Fruit fly (Drosophila melanogaster) whole organism, embryonic: ENCODE measurements around the gene CG32267.

Experiments
- Ada2b ChIP-seq: fragments of 200-800 bp; sonication (Bioruptor generic); IDR thresholded peaks from 2 replicates; pipeline ENCODE4 v1.3.6; 2022; ENCODE audit warnings: missing biosample characterization, missing genetic modification characterization
- Atf-2 ChIP-seq: fragments of 200-800 bp; sonication (Bioruptor generic); optimal IDR thresholded peaks from 2 replicates; lab custom pipeline; 2016; ENCODE audit warnings: missing biosample characterization, missing genetic modification characterization
- Awh ChIP-seq: fragments of 200-800 bp; sonication (Bioruptor generic); IDR thresholded peaks from 2 replicates; pipeline ENCODE4, ENCODE4 v1.3.6; 2022; ENCODE audit warnings: missing biosample characterization, missing genetic modification characterization
- CG10979 ChIP-seq: fragments of 200-800 bp; sonication (Bioruptor generic); optimal IDR thresholded peaks from 2 replicates; lab custom pipeline; 2018; ENCODE audit warnings: missing biosample characterization, mild to moderate bottlenecking, missing genetic modification characterization, moderate library complexity
- CG12769 ChIP-seq: fragments of 200-800 bp; sonication (Bioruptor generic); optimal IDR thresholded peaks from 2 replicates; lab custom pipeline; 2019; ENCODE audit warnings: missing biosample characterization, mild to moderate bottlenecking, missing genetic modification characterization, moderate library complexity
- CG14860 ChIP-seq: fragments of 200-800 bp; sonication (Bioruptor generic); IDR thresholded peaks from 3 replicates; pipeline ENCODE4 v1.3.6; 2022; ENCODE audit warnings: missing biosample characterization, missing genetic modification characterization; ENCODE audit not compliant: partially characterized antibody
- CG17186 ChIP-seq: fragments of 200-800 bp; sonication (Bioruptor generic); optimal IDR thresholded peaks from 3 replicates; lab custom pipeline; 2017; ENCODE audit warnings: missing biosample characterization, missing genetic modification reagents, missing genetic modification characterization
- CG17829 ChIP-seq: fragments of 200-800 bp; optimal IDR thresholded peaks from 2 replicates; lab custom pipeline; 2019; ENCODE audit warnings: missing biosample characterization, mild to moderate bottlenecking, missing genetic modification characterization, moderate library complexity
- CG18011 ChIP-seq: fragments of 200-800 bp; sonication (Bioruptor generic); optimal IDR thresholded peaks from 2 replicates; lab custom pipeline; 2017; ENCODE audit warnings: missing biosample characterization, missing genetic modification characterization, mild to moderate bottlenecking, moderate library complexity, missing genotype
- CG30431 ChIP-seq: fragments of 200-800 bp; sonication (Bioruptor generic); optimal IDR thresholded peaks from 2 replicates; lab custom pipeline; 2017; ENCODE audit warnings: missing biosample characterization, missing genetic modification characterization
- CG31441 ChIP-seq: fragments of 200-800 bp; sonication (Bioruptor generic); IDR thresholded peaks from 2 replicates; pipeline ENCODE4 v1.3.6; 2022; ENCODE audit warnings: missing biosample characterization, missing genetic modification characterization
- CG32532 ChIP-seq: fragments of 200-800 bp; sonication (Bioruptor generic); IDR thresholded peaks from 2 replicates; pipeline ENCODE4 v1.3.6; 2022; ENCODE audit warnings: missing biosample characterization, missing genetic modification characterization
- CG43689 ChIP-seq: fragments of 200-800 bp; sonication (Bioruptor generic); IDR thresholded peaks from 2 replicates; pipeline ENCODE4 v1.3.6; 2022; ENCODE audit warnings: missing biosample characterization, missing genetic modification characterization
- CG4404 ChIP-seq: fragments of 200-800 bp; sonication (Bioruptor generic); IDR thresholded peaks from 2 replicates; pipeline ENCODE4 v1.3.6; 2022; ENCODE audit warnings: missing biosample characterization, missing genetic modification characterization
- CG4424 ChIP-seq: fragments of 200-800 bp; sonication (Bioruptor generic); optimal IDR thresholded peaks from 3 replicates; lab custom pipeline; 2016; ENCODE audit warnings: missing biosample characterization, missing genetic modification characterization
- CG5953 ChIP-seq: fragments of 200-800 bp; sonication (Bioruptor generic); IDR thresholded peaks from 2 replicates; pipeline ENCODE4 v1.3.6; 2022; ENCODE audit warnings: missing biosample characterization, missing genetic modification characterization
- CG6254 ChIP-seq: fragments of 200-800 bp; sonication (Bioruptor generic); optimal IDR thresholded peaks from 3 replicates; lab custom pipeline; 2017; ENCODE audit warnings: mild to moderate bottlenecking, missing biosample characterization, missing genetic modification reagents, missing genetic modification characterization
- CG6272 ChIP-seq: fragments of 200-800 bp; sonication (Bioruptor generic); IDR thresholded peaks from 2 replicates; pipeline ENCODE4 v1.3.6; 2022; ENCODE audit warnings: missing biosample characterization, missing genetic modification characterization
- CG7271 ChIP-seq: fragments of 200-800 bp; sonication (Bioruptor generic); optimal IDR thresholded peaks from 2 replicates; lab custom pipeline; 2018; ENCODE audit warnings: missing biosample characterization, mild to moderate bottlenecking, missing genetic modification characterization, moderate library complexity
- CG9215 ChIP-seq: fragments of 200-800 bp; sonication (Bioruptor generic); IDR thresholded peaks from 2 replicates; pipeline ENCODE4 v1.3.6; 2022; ENCODE audit warnings: missing biosample characterization, missing genetic modification characterization
- CG9437 ChIP-seq: fragments of 200-800 bp; sonication (Bioruptor generic); optimal IDR thresholded peaks from 2 replicates; lab custom pipeline; 2018; ENCODE audit warnings: missing biosample characterization, mild to moderate bottlenecking, missing genetic modification characterization
- Fer2 ChIP-seq: fragments of 200-800 bp; sonication (Bioruptor generic); optimal IDR thresholded peaks from 2 replicates; lab custom pipeline; 2018; ENCODE audit warnings: missing biosample characterization, mild to moderate bottlenecking, missing genetic modification characterization, moderate library complexity
- HmgZ ChIP-seq: fragments of 200-800 bp; sonication (Bioruptor generic); optimal IDR thresholded peaks from 2 replicates; lab custom pipeline; 2018; ENCODE audit warnings: missing biosample characterization, mild to moderate bottlenecking, missing genetic modification characterization
- Kr ChIP-seq: fragments of 200-800 bp; sonication (Bioruptor generic); optimal IDR thresholded peaks from 2 replicates; lab custom pipeline; 2017; ENCODE audit warnings: missing biosample characterization, mild to moderate bottlenecking, missing genetic modification characterization
- MESR4 ChIP-seq: fragments of 200-800 bp; sonication (Bioruptor generic); optimal IDR thresholded peaks from 2 replicates; lab custom pipeline; 2018; ENCODE audit warnings: missing biosample characterization, mild to moderate bottlenecking, missing genetic modification characterization, moderate library complexity
- Med ChIP-seq: fragments of 200-800 bp; sonication (Bioruptor generic); peaks from one replicate; lab custom pipeline; 2016; ENCODE audit warnings: missing biosample characterization, missing genetic modification characterization, mild to moderate bottlenecking, inconsistent platforms, moderate library complexity
- Optix ChIP-seq: fragments of 200-800 bp; sonication (Bioruptor generic); IDR thresholded peaks from 3 replicates; pipeline ENCODE4 v1.3.6; 2022; ENCODE audit warnings: missing biosample characterization, missing genetic modification characterization
- Spps ChIP-seq: fragments of 200-800 bp; sonication (Bioruptor generic); optimal IDR thresholded peaks from 2 replicates; lab custom pipeline; 2018; ENCODE audit warnings: missing biosample characterization, mild to moderate bottlenecking, missing genetic modification characterization
- Stat92E ChIP-seq, 3 experiments: fragments of >200 bp in 2 of 3; fragments of 200-800 bp in 1 of 3; sonication (Bioruptor generic) in 1 of 3; optimal IDR thresholded peaks; 2 replicates each; lab custom pipeline; 2017 to 2019; ENCODE audit warnings: missing biosample characterization in 3 of 3, missing genetic modification characterization in 3 of 3, mild to moderate bottlenecking in 1 of 3, moderate library complexity in 1 of 3
- ase ChIP-seq: fragments of 200-800 bp; sonication (Bioruptor generic); IDR thresholded peaks from 3 replicates; pipeline ENCODE4 v1.3.6; 2022; ENCODE audit warnings: missing biosample characterization, missing genetic modification characterization
- bowl ChIP-seq: fragments of 200-800 bp; sonication (Bioruptor generic); IDR thresholded peaks from 2 replicates; pipeline ENCODE4 v1.3.6; 2022; ENCODE audit warnings: missing biosample characterization, missing genetic modification characterization
- chn ChIP-seq: fragments of 200-800 bp; sonication (Bioruptor generic); optimal IDR thresholded peaks from 2 replicates; lab custom pipeline; 2016; ENCODE audit warnings: missing biosample characterization, missing genetic modification characterization
- dpn ChIP-seq, 2 experiments: fragments of 200-800 bp; sonication (Bioruptor generic); optimal IDR thresholded peaks; 3 replicates each; lab custom pipeline; 2016; ENCODE audit warnings: missing biosample characterization in 2 of 2, missing genetic modification characterization in 2 of 2
- ems ChIP-seq: fragments of 200-800 bp; sonication (Bioruptor generic); optimal IDR thresholded peaks from 3 replicates; lab custom pipeline; 2016; ENCODE audit warnings: missing biosample characterization, missing genetic modification characterization
- fd64A ChIP-seq: fragments of 200-800 bp; sonication (Bioruptor generic); optimal IDR thresholded peaks from 3 replicates; lab custom pipeline; 2018; ENCODE audit warnings: missing biosample characterization, mild to moderate bottlenecking, missing genetic modification characterization
- fru ChIP-seq: fragments of >200 bp; optimal IDR thresholded peaks from 2 replicates; lab custom pipeline; 2017
- grau ChIP-seq: fragments of 200-800 bp; optimal IDR thresholded peaks from 3 replicates; lab custom pipeline; 2019; ENCODE audit warnings: missing biosample characterization, mild to moderate bottlenecking, missing genetic modification characterization, moderate library complexity
- gsb ChIP-seq: fragments of 200-800 bp; sonication (Bioruptor generic); IDR thresholded peaks from 2 replicates; pipeline ENCODE4 v1.3.6; 2022; ENCODE audit warnings: missing biosample characterization, missing genetic modification characterization
- gt ChIP-seq: fragments of 200-800 bp; sonication (Bioruptor generic); IDR thresholded peaks from 2 replicates; pipeline ENCODE4 v1.3.6; 2022; ENCODE audit warnings: missing biosample characterization, missing genetic modification characterization
- h ChIP-seq: fragments of >200 bp; optimal IDR thresholded peaks from 2 replicates; lab custom pipeline; 2017
- ham ChIP-seq: fragments of 200-800 bp; sonication (Bioruptor generic); IDR thresholded peaks from 2 replicates; pipeline ENCODE4 v1.3.6; 2022; ENCODE audit warnings: missing biosample characterization, missing genetic modification characterization
- insv ChIP-seq, 2 experiments: fragments of 200-800 bp; sonication (Bioruptor generic); optimal IDR thresholded peaks; 3 replicates each; lab custom pipeline; 2016 to 2018; ENCODE audit warnings: missing biosample characterization in 2 of 2, missing genetic modification characterization in 2 of 2
- inv ChIP-seq: fragments of 200-800 bp; sonication (Bioruptor generic); IDR thresholded peaks from 2 replicates; pipeline ENCODE4 v1.3.6; 2022; ENCODE audit warnings: missing biosample characterization, missing genetic modification characterization; ENCODE audit not compliant: partially characterized antibody
- jigr1 ChIP-seq: fragments of 200-800 bp; sonication (Bioruptor generic); IDR thresholded peaks from 3 replicates; pipeline ENCODE4 v1.3.6; 2022; ENCODE audit warnings: missing biosample characterization, missing genetic modification characterization
- peb ChIP-seq: fragments of 200-800 bp; sonication (Bioruptor generic); IDR thresholded peaks from 2 replicates; pipeline ENCODE4 v1.3.6; 2022; ENCODE audit warnings: missing biosample characterization, missing genetic modification characterization
- rib ChIP-seq: fragments of 200-800 bp; sonication (Bioruptor generic); IDR thresholded peaks from 2 replicates; pipeline ENCODE4 v1.3.6; 2022; ENCODE audit warnings: missing biosample characterization, missing genetic modification characterization
- run ChIP-seq: fragments of 200-800 bp; sonication (Bioruptor generic); optimal IDR thresholded peaks from 3 replicates; lab custom pipeline; 2018; ENCODE audit warnings: missing biosample characterization, mild to moderate bottlenecking, missing genetic modification characterization
- sna ChIP-seq: fragments of 200-800 bp; sonication (Bioruptor generic); IDR thresholded peaks from 2 replicates; pipeline ENCODE4 v1.3.6; 2022; ENCODE audit warnings: missing biosample characterization, missing genetic modification characterization; ENCODE audit not compliant: partially characterized antibody
- sob ChIP-seq: fragments of 200-800 bp; sonication (Bioruptor generic); IDR thresholded peaks from 2 replicates; pipeline ENCODE4 v1.3.6; 2022; ENCODE audit warnings: missing biosample characterization, missing genetic modification characterization
- zen2 ChIP-seq: fragments of 200-800 bp; sonication (Bioruptor generic); IDR thresholded peaks from 3 replicates; pipeline ENCODE4 v1.3.6; 2022; ENCODE audit warnings: missing biosample characterization, missing genetic modification characterization; ENCODE audit not compliant: partially characterized antibody

CG32267 gene

DNA sequence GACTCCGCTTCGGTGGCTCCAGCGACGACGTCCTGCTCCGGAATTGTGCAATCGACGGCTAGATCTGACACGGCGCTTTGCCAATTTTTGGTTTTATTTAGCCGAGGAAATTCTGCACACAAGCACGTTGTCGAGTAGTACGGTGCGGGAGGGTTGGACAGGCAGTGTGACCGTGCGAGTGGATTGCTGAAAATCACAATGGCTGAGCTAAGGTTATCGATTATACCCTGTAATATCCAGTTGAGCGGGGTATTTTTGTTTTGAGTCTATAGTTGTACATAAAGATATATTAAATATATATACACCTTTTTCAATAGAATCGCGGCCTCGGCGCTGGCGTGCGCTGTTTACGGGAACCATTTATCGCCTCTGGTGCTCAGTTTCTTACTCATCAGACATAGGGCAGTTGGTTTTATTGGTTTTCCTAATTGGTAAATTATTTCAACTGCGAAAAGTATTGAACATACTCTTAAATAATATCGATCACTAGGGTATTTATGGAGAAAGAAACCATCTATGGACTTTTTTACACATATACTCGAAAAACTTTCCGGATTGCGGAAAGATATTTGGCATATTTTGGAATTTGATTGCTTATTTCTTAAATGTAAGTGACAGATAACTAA lies 11.4 kb downstream of the CG32267 start, which contains the start of gene eIF5B (continued):
- TF ChIP-seq CG4404 (GFP tag; lab: Robert Waterston, UW) = peak; percentile 78
- peak; percentile 63; the same call in 2 of the 3 replicates for TF ChIP-seq jigr1 (GFP tag; lab: Robert Waterston, UW)
- peak; percentile 37 for TF ChIP-seq Fer2 (tag; lab: Kevin White, UChicago)
- TF ChIP-seq CG43689 = peak; percentile 79
- peak; percentile 33 for TF ChIP-seq Atf-2
- TF ChIP-seq CG14860 (GFP tag; lab: Robert Waterston, UW) = no peak
- TF ChIP-seq CG9215 (GFP tag; lab: Robert Waterston, UW) = peak; percentile 87
- TF ChIP-seq MESR4 (GFP tag; lab: Kevin White, UChicago) = peak; percentile 94
- TF ChIP-seq Ada2b (GFP tag; lab: Robert Waterston, UW) = peak; percentile 80
- TF ChIP-seq h (lab: Kevin White, UChicago) = no peak
- peak; percentile 88 for TF ChIP-seq CG32532 (GFP tag; lab: Robert Waterston, UW)
- no peak for TF ChIP-seq sna (GFP tag; lab: Robert Waterston, UW)
- peak; percentile 84 for TF ChIP-seq ase (GFP tag; lab: Robert Waterston, UW)
- no peak for TF ChIP-seq CG7271 (tag; lab: Kevin White, UChicago)
- TF ChIP-seq gsb (GFP tag; lab: Robert Waterston, UW) = peak; percentile 70
- peak; percentile 61; the same call in 1 of the 2 replicates for TF ChIP-seq bowl
- TF ChIP-seq peb = peak; percentile 55; the same call in 1 of the 2 replicates
- peak; percentile 68 for TF ChIP-seq CG9437
- 0 out of 2 replicates have a peak, but pooled peaks have one; percentile 11 for TF ChIP-seq ham
- TF ChIP-seq CG31441 (GFP tag; lab: Robert Waterston, UW) = peak; percentile 72
- peak; percentile 2 for TF ChIP-seq fd64A (GFP tag; lab: Kevin White, UChicago)
- TF ChIP-seq fru (lab: Kevin White, UChicago) = no peak
- no peak for TF ChIP-seq CG17186 (GFP tag; lab: Kevin White, UChicago)
- TF ChIP-seq CG4424 (GFP tag; lab: Kevin White, UChicago) = peak; percentile 71
- TF ChIP-seq chn = peak; percentile 81
- TF ChIP-seq CG12769 (tag; lab: Kevin White, UChicago) = no peak
- no peak for TF ChIP-seq Kr (GFP tag; lab: Kevin White, UChicago)
- TF ChIP-seq ems (GFP tag; lab: Kevin White, UChicago) = peak; percentile 58
- TF ChIP-seq gt (GFP tag; lab: Robert Waterston, UW) = 0 out of 2 replicates have a peak, but pooled peaks have one; percentile 44
- peak; percentile 66 for TF ChIP-seq CG5953
- peak; percentile 40 for TF ChIP-seq CG18011 (GFP tag; lab: Kevin White, UChicago)
- TF ChIP-seq Awh (GFP tag; lab: Robert Waterston, UW) = peak; percentile 36
- peak in 1 of 3 experiments; percentile 58 for TF ChIP-seq Stat92E (GFP tag; optimal IDR thresholded peaks at IDR 0.05; lab: Kevin White, UChicago)
- peak; percentile 57 to 77 for TF ChIP-seq dpn (GFP tag; optimal IDR thresholded peaks at IDR 0.05; lab: Kevin White, UChicago)
- TF ChIP-seq rib (GFP tag; lab: Robert Waterston, UW) = peak; percentile 65
- no peak for TF ChIP-seq zen2 (GFP tag; lab: Robert Waterston, UW)
- peak; percentile 81 for TF ChIP-seq grau (tag; lab: Kevin White, UChicago)
- peak; percentile 21 for TF ChIP-seq Spps
- peak; percentile 28 for TF ChIP-seq run (tag; lab: Kevin White, UChicago)
- TF ChIP-seq CG10979 (tag; lab: Kevin White, UChicago) = peak; percentile 58
- no peak for TF ChIP-seq inv (GFP tag; lab: Robert Waterston, UW)
- TF ChIP-seq sob (GFP tag; lab: Robert Waterston, UW) = peak; percentile 74; the same call in 1 of the 2 replicates
- peak; percentile 77 for TF ChIP-seq HmgZ (tag; lab: Kevin White, UChicago)
- TF ChIP-seq CG30431 = peak; percentile 87
- TF ChIP-seq insv (GFP tag; optimal IDR thresholded peaks at IDR 0.05; lab: Kevin White, UChicago) = peak in 1 of 2 experiments; percentile 43
- TF ChIP-seq CG6272 (GFP tag; lab: Robert Waterston, UW) = peak; percentile 82
- TF ChIP-seq CG17829 (tag; lab: Kevin White, UChicago) = peak; percentile 71
- peak; percentile 90 for TF ChIP-seq Optix (GFP tag; lab: Robert Waterston, UW)
- peak; percentile 89 for TF ChIP-seq Med (GFP tag; lab: Kevin White, UChicago)
- TF ChIP-seq CG6254 (GFP tag; lab: Kevin White, UChicago) = peak; percentile 11
